Fruit fly (Drosophila melanogaster) Kc167 (cell line): Measurements from ENCODE around the gene Mst84Da.
A peak's percentile ranks its signal among the peaks of the same experiment; 100 is the strongest.

Experiments used
- Myc ChIP-seq: fragments of >200 bp; optimal IDR thresholded peaks from 2 replicates; lab custom pipeline; 2017; ENCODE audit warnings: missing external identifiers
- Sin3A ChIP-seq: fragments of >200 bp; optimal IDR thresholded peaks from 2 replicates; lab custom pipeline; 2018; ENCODE audit warnings: missing external identifiers
- h ChIP-seq: fragments of >200 bp; optimal IDR thresholded peaks from 3 replicates; lab custom pipeline; 2018; ENCODE audit warnings: missing external identifiers
- insv ChIP-seq: fragments of >200 bp; optimal IDR thresholded peaks from 3 replicates; lab custom pipeline; 2018; ENCODE audit warnings: missing external identifiers
- psq ChIP-seq: fragments of >200 bp; optimal IDR thresholded peaks from 2 replicates; lab custom pipeline; 2017; ENCODE audit warnings: missing external identifiers
- ttk ChIP-seq: sonication (Bioruptor generic); optimal IDR thresholded peaks from 2 replicates; lab custom pipeline; 2017; ENCODE audit warnings: missing external identifiers

Gene Mst84Da

DNA sequence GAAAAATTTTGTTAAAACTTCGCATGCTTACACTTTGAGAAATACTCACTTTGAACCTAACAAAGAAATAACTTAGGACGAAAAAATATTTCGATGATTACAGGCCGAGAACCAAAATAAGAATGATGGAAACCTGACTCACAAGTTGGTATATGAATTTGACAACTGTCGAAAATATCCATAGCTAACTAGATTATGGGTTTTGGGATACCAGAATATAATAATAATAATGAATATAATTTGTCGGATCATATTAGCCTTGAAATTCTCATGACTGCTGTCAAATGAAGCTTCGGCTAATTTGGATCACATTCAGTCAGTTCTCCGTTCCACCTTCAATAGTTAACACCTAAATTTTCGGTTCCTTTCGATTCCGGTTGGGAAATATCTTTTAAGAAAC lies at the start of gene Mst84Da, which contains the start of gene Mst84Db:
Mst84Da (plus strand) TSS at position 324 of the 400 bp plus-strand sequence.
Mst84Db (minus strand) TSS at position 101 of the 400 bp plus-strand sequence.
- TF ChIP-seq h, result no peak
- no peak for TF ChIP-seq Myc (lab: Kevin White, UChicago)
- TF ChIP-seq ttk, result no peak
- no peak for TF ChIP-seq psq
- TF ChIP-seq insv (lab: Kevin White, UChicago), result no peak
- TF ChIP-seq Sin3A (lab: Kevin White, UChicago), result no peak

DNA sequence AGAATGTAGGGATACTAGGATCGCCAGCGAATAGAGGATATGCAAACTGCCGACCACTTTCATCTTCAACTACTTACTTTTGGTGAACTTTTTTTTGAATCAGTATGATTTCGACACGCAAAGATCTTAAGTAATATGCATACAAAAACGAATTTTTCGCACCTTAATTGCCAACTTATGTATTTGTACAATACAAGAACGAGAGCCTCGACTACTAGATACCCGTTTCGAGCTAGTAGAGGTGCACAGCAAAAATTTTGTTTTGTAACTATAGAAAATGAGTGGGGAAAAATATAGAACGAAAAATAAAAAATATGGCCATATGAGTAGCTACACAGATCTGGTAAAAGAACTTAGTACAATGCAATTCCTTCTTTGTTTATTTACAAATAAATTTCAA lies 48.5 kb upstream of the Mst84Da start, which contains the start of gene CG10029:
CG10029 (minus strand) TSS at position 101 of the 400 bp plus-strand sequence.
- TF ChIP-seq psq (no peak), Sin3A (lab: Kevin White, UChicago) (no peak)

DNA sequence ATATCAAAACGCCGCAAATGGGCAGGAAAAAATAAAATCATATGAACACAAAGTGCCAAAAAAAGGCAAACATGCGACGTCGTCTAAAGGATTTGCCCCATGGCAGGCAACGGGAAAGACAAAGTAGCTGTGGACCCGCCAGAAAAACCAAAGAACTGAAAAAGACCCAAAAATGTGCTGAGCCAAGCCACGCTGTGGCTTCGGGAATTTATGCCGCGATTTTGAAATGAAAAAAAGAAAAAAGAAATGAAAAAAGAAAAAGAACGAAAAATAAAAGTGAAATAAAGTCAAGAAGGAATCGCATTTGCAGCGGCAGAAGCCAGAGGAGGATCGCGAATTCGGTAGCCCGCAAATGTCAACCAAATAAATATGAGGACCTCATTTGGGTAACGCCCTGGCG lies 43.1 kb upstream of the Mst84Da start:
- no peak for TF ChIP-seq Myc (lab: Kevin White, UChicago)
- TF ChIP-seq insv (lab: Kevin White, UChicago), result no peak
- TF ChIP-seq Sin3A (lab: Kevin White, UChicago), result no peak
- no peak for TF ChIP-seq h
- no peak for TF ChIP-seq psq
- no peak for TF ChIP-seq ttk

DNA sequence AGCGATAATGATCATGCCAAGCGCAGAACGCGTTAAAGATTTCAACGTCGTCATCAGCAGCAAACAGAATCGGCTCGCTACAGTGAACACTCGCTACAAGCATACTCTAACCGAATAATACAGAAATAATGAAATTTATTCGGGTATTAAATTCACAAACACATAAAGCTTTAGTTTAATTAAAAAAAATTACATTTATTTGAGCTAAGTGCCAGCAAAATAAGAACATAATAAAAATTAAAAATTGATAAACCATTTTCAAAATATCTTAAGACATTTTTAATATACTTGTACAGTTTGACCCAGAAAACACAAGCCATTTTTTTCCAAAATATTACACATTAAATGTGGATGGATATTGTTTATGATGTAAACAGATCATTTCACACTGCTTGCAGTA lies 39.5 kb upstream of the Mst84Da start:
- TF ChIP-seq h (no peak), ttk (no peak), Sin3A (lab: Kevin White, UChicago) (no peak), Myc (lab: Kevin White, UChicago) (no peak)

DNA sequence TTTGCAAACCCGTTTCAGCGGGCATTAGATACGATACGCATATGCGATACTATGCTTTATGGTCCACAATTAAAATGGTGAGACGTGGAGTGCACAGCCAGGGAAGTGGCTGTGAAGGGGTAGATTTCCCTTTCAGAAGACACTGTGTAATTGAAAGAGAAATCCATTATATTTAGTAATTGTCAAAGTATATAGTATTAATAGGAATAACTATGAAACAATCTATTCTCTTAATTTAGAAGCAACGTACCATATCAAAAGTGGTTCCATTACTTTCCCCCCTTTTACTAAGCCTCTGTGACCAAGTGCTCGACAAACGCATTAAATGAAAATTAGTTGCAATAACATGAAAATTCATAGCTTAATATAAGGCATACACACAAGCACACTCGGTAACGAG lies 35.0 kb upstream of the Mst84Da start:
- TF ChIP-seq Sin3A (lab: Kevin White, UChicago), result no peak
- no peak for TF ChIP-seq psq
- TF ChIP-seq h, result no peak
- no peak for TF ChIP-seq Myc (lab: Kevin White, UChicago)
- no peak for TF ChIP-seq ttk
- TF ChIP-seq insv (lab: Kevin White, UChicago), result no peak

DNA sequence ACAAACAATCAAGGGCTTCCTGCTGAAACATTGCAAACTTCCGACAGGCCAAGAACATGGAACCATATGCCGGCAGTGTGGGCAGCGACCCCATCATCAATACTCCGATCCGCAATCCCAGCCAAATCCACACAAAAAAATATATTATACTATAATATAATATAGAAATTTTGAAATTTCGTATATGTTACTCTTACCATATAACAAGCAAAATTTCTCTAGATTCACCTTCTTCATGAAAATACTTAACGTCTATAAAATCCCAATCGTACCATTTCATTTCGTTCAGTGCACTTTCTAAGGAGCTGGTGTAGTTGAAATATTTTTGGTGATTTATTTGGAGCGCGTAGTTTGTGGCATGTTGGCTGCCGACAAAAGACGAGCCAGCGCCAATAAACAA lies 31.0 kb upstream of the Mst84Da start:
- no peak for TF ChIP-seq h
- no peak for TF ChIP-seq Sin3A (lab: Kevin White, UChicago)
- TF ChIP-seq psq, result no peak

DNA sequence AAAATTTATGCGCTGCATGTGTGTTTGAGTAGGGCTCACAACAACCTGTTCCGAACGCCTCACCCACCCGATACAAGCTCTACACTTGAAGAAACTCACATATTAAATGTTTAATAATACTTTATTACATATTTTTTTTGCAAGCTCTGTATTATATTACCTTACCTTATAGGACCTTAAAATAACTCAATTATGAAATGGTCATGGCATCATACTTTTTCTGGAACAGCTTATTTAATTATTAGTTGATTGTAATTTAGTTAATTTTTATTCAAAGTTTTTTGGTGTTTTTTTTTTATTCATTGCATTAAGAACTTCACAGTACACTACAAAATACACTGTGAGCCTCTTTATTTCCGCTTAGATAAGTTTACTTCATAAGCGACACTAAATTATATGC lies 29.2 kb upstream of the Mst84Da start:
- TF ChIP-seq h, result no peak
- no peak for TF ChIP-seq psq
- TF ChIP-seq Sin3A (lab: Kevin White, UChicago), result no peak
- TF ChIP-seq ttk, result no peak
- TF ChIP-seq insv (lab: Kevin White, UChicago), result no peak
- TF ChIP-seq Myc (lab: Kevin White, UChicago), result no peak

DNA sequence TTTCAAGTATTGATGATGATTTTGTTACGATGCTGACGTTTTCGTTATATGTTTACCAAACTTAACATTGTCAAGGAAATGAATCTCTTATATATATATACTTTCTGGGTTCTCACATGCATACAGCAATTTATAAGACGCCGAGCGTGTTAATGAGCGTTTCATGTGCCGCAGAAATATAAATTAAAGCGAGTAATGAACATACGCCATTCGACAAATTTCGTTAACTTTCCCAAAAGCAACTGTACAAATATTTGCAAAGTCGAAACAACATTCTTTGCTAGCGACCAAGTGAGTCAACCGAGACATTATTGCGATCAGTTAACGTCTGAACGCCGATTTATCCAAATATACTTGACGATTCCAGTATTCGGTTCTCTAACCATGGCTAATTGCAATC lies 20.9 kb upstream of the Mst84Da start, which contains the start of gene CG31496:
CG31496 (plus strand) TSS at position 301 of the 400 bp plus-strand sequence.
- no peak for TF ChIP-seq insv (lab: Kevin White, UChicago)
- TF ChIP-seq Sin3A (lab: Kevin White, UChicago), result no peak
- no peak for TF ChIP-seq Myc (lab: Kevin White, UChicago)

DNA sequence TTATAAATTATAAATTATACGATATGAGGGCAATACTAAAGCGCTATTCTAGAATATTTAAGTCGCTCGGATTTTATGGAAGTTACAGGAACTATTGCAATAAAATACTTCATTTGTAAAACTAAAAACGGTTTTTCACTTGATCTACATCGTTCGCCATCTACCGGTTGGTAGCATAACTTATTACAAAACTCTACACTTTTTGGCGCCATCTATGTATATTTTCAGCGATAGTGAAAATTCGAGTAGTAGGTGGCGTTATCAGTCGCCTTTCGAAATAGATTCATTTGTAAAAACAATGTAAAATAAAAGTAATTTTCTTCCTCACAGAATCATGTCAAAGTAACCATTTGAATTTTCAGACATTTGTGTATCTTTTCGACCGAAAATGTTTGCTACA lies 19.2 kb upstream of the Mst84Da start, which contains the start of gene nxf4:
nxf4 (plus strand) TSS at position 286 of the 400 bp plus-strand sequence.
- TF ChIP-seq insv (lab: Kevin White, UChicago) (no peak), psq (no peak), Sin3A (lab: Kevin White, UChicago) (no peak), h (peak; percentile 70), ttk (no peak), Myc (lab: Kevin White, UChicago) (no peak)

DNA sequence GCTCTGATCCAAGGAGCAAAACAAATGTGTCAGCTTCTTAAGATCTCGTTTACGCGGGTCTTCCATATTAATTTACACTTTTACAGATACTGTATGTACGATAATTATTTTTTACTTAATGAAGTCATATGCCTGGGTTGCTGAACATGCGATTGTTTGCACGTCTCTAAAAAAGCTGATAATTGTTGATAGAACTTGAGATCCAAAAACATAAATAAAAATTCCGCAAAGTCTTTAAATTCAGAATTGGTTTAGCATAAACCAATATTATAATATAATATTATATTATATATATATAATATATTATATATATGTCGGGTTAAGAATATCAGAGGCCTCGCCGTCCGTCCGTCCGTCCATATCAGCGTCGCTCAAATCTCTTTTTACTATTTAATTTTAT lies 16.2 kb upstream of the Mst84Da start, which contains the start of gene CG43290:
CG43290 (minus strand) TSS at position 101 of the 400 bp plus-strand sequence.
- TF ChIP-seq ttk (no peak), Sin3A (lab: Kevin White, UChicago) (no peak), Myc (lab: Kevin White, UChicago) (no peak), psq (no peak), insv (lab: Kevin White, UChicago) (no peak), h (no peak)

DNA sequence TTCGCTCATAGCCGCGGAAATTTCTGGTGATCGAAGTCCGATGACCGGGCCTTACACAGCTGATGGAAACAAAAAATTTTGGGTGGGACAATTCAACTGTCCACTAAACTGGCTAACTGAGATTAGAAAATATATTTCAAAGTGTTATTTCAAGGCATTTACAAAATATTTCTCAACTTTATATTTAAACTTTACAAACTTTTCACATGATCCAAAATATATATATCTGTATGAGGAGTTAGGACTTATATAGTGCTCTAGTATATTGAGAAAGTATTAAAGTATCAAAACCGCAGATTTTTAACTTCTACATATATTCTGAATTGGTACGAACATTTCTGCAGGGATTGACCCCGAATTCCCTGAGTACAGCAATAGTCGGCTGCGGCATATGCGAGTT lies 3.6 kb upstream of the Mst84Da start, which contains the start of gene CG17944:
CG17944 (minus strand) TSS at position 101 of the 400 bp plus-strand sequence.
- no peak for TF ChIP-seq h
- no peak for TF ChIP-seq Sin3A (lab: Kevin White, UChicago)
- no peak for TF ChIP-seq psq
- no peak for TF ChIP-seq insv (lab: Kevin White, UChicago)
- no peak for TF ChIP-seq Myc (lab: Kevin White, UChicago)
- TF ChIP-seq ttk, result no peak

DNA sequence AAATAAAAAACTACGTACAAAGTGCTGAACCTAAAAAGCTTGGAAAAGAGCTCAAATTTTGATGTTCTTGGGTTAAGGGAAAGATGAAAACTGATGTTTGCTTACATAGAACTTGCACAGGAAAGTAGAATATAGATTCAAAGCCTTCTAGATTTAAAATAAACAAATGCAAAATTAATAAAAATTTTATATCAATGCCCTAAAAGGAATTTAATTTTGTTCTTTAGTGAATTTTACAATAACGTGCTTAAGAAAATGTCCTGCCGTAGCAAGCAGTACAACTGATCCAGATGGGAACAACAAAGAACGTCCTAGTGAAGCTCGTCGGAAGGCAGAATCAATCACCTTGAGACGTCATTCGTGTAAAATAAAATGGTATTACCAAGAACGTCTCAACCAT lies 2.0 kb upstream of the Mst84Da start, which contains the start of gene Mst84Dd:
Mst84Dd (minus strand) TSS at position 101 of the 400 bp plus-strand sequence.
- no peak for TF ChIP-seq insv (lab: Kevin White, UChicago)
- TF ChIP-seq ttk, result no peak
- no peak for TF ChIP-seq psq
- no peak for TF ChIP-seq Sin3A (lab: Kevin White, UChicago)

DNA sequence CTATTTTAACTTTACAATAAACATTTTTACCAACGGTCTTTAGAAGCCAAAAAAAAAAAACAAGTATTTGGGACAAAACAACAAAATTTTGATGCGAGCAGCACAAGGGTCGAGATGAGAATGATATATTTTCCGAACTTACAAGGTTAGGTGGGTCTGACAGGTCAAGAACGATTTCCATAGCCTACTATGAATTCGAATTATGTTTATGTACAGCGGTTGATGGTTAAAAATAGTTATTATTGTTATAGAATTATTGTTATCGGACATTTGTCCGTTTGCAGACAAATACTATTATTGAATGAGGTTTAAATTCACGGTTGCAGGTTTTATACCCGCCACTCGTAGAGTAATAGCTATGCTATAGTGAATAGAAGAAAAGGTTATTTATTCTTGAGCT lies 1.1 kb upstream of the Mst84Da start, which contains the start of gene Mst84Dc:
Mst84Dc (minus strand) TSS at position 101 of the 400 bp plus-strand sequence.
- TF ChIP-seq ttk (no peak), Sin3A (lab: Kevin White, UChicago) (no peak), Myc (lab: Kevin White, UChicago) (no peak), insv (lab: Kevin White, UChicago) (no peak), h (no peak), psq (no peak)

DNA sequence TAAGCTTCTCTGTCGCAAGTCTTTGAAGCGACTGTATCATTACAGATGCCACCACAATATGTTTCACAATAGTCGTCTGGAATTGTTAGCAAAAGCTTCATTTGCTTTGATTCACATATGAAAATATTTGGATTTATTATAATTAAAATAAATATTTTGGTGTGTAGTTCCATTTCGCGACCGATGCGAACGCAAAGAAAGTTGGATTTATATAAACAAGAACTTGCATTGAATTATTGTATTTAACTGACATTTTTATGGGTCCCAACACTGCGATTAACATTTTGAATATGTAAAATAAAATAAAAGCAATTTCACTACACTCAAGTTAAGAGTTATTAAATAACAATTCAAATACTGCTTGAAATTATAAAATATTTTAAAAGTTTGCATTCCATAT lies 3.6 kb downstream of the Mst84Da start, which contains the start of gene MstProx:
MstProx (minus strand) TSS at position 101 of the 400 bp plus-strand sequence.
- no peak for TF ChIP-seq insv (lab: Kevin White, UChicago)
- no peak for TF ChIP-seq h
- TF ChIP-seq ttk, result no peak
- TF ChIP-seq psq, result no peak
- no peak for TF ChIP-seq Sin3A (lab: Kevin White, UChicago)
- TF ChIP-seq Myc (lab: Kevin White, UChicago), result no peak
